Fruit fly (Drosophila melanogaster) whole organism, wandering third instar larva: ENCODE measurements around the gene CG31832.

Experiments used
- CG32264 ChIP-seq: fragments of 200-800 bp; sonication (Bioruptor generic); optimal IDR thresholded peaks from 2 replicates; lab custom pipeline; 2016; ENCODE audit warnings: missing biosample characterization, missing genetic modification characterization
- CG9705 ChIP-seq: fragments of 200-800 bp; sonication (Bioruptor generic); optimal IDR thresholded peaks from 2 replicates; lab custom pipeline; 2018; ENCODE audit warnings: missing biosample characterization, mild to moderate bottlenecking, missing genetic modification characterization
- CrebA ChIP-seq: fragments of 200-800 bp; sonication (Bioruptor generic); optimal IDR thresholded peaks from 2 replicates; lab custom pipeline; 2016; ENCODE audit warnings: missing biosample characterization, mild to moderate bottlenecking, missing genetic modification characterization, borderline replicate concordance
- Dfd ChIP-seq: fragments of >200 bp; optimal IDR thresholded peaks from 2 replicates; lab custom pipeline; 2017; ENCODE audit warnings: missing biosample characterization, missing genetic modification characterization
- Dif ChIP-seq: fragments of 200-275, 200-300 bp; sonication (Bioruptor generic); optimal IDR thresholded peaks from 2 replicates; lab custom pipeline; 2018; ENCODE audit warnings: missing biosample characterization, missing genetic modification characterization; ENCODE audit not compliant: partially characterized antibody
- Hnf4 ChIP-seq: fragments of 200-800 bp; sonication (Bioruptor generic); optimal IDR thresholded peaks from 2 replicates; lab custom pipeline; 2016; ENCODE audit warnings: missing biosample characterization, mild to moderate bottlenecking, missing genetic modification characterization
- Hr78 ChIP-seq: fragments of >200 bp; optimal IDR thresholded peaks from 2 replicates; lab custom pipeline; 2017; ENCODE audit warnings: missing biosample characterization, missing genetic modification characterization
- Hr83 ChIP-seq: fragments of 200-300 bp; sonication (Bioruptor generic); optimal IDR thresholded peaks from 2 replicates; lab custom pipeline; 2016; ENCODE audit warnings: missing biosample characterization, mild to moderate bottlenecking, missing genetic modification characterization, moderate library complexity; ENCODE audit not compliant: poor library complexity, severe bottlenecking
- Mio ChIP-seq: sonication (Bioruptor generic); optimal IDR thresholded peaks from 2 replicates; lab custom pipeline; 2016; ENCODE audit warnings: missing biosample characterization, missing genetic modification characterization
- Myc ChIP-seq: fragments of >200 bp; optimal IDR thresholded peaks from 2 replicates; lab custom pipeline; 2017
- N ChIP-seq: fragments of >200 bp; optimal IDR thresholded peaks from 2 replicates; lab custom pipeline; 2018; ENCODE audit warnings: missing biosample characterization, missing external identifiers, missing genetic modification characterization
- OdsH ChIP-seq: fragments of 200-800 bp; sonication (Bioruptor generic); optimal IDR thresholded peaks from 2 replicates; lab custom pipeline; 2016; ENCODE audit warnings: missing biosample characterization, mild to moderate bottlenecking, missing genetic modification characterization
- Rel ChIP-seq, 2 experiments: fragments of 200-800 bp; sonication (Bioruptor generic) in 1 of 2; optimal IDR thresholded peaks; 2 replicates in 1 of 2; 3 replicates in 1 of 2; lab custom pipeline; 2016 to 2019; ENCODE audit warnings: mild to moderate bottlenecking in 2 of 2, missing biosample characterization in 2 of 2, missing genetic modification characterization in 2 of 2, moderate library complexity in 1 of 2
- Sp1 ChIP-seq: fragments of 200-800 bp; sonication (Bioruptor generic); optimal IDR thresholded peaks from 3 replicates; lab custom pipeline; 2019; ENCODE audit warnings: missing biosample characterization, mild to moderate bottlenecking, missing genetic modification characterization, moderate library complexity
- Vsx2 ChIP-seq: fragments of 200-300, 225-300 bp; sonication (Bioruptor generic); optimal IDR thresholded peaks from 2 replicates; lab custom pipeline; 2018; ENCODE audit warnings: missing biosample characterization, missing genetic modification characterization; ENCODE audit not compliant: partially characterized antibody
- brk ChIP-seq: fragments of 200-800 bp; sonication (Bioruptor generic); optimal IDR thresholded peaks from 2 replicates; lab custom pipeline; 2016; ENCODE audit warnings: missing biosample characterization, mild to moderate bottlenecking, missing genetic modification characterization
- dl ChIP-seq, 2 experiments: fragments of 175-275, 200-275 bp in 1 of 2; fragments of 200-275 bp in 1 of 2; sonication (Bioruptor generic); optimal IDR thresholded peaks; lab custom pipeline; 2018; ENCODE audit warnings: mild to moderate bottlenecking in 2 of 2, missing biosample characterization in 2 of 2, missing genetic modification characterization in 2 of 2, moderate library complexity in 2 of 2; ENCODE audit not compliant: partially characterized antibody in 2 of 2, insufficient read depth in 1 of 2
- dmrt93B ChIP-seq: fragments of 200-800 bp; sonication (Bioruptor generic); optimal IDR thresholded peaks from 2 replicates; lab custom pipeline; 2018; ENCODE audit warnings: missing biosample characterization, mild to moderate bottlenecking, missing genetic modification characterization
- dsf ChIP-seq: sonication (Bioruptor generic); optimal IDR thresholded peaks from 2 replicates; lab custom pipeline; 2016; ENCODE audit warnings: missing biosample characterization, missing genetic modification characterization, borderline replicate concordance
- ey ChIP-seq: fragments of 200-800 bp; sonication (Bioruptor generic); optimal IDR thresholded peaks from 2 replicates; lab custom pipeline; 2016; ENCODE audit warnings: missing biosample characterization, missing genetic modification characterization
- jim ChIP-seq: fragments of 175-275, 200-325 bp; sonication (Bioruptor generic); optimal IDR thresholded peaks from 2 replicates; lab custom pipeline; 2016; ENCODE audit warnings: missing biosample characterization, mild to moderate bottlenecking, missing genetic modification characterization
- lola ChIP-seq: fragments of >200 bp; optimal IDR thresholded peaks from 2 replicates; lab custom pipeline; 2017; ENCODE audit warnings: missing biosample characterization, missing genetic modification characterization
- pan ChIP-seq: fragments of >200 bp; optimal IDR thresholded peaks from 2 replicates; lab custom pipeline; 2017
- psq ChIP-seq: fragments of 200-800 bp; sonication (Bioruptor generic); optimal IDR thresholded peaks from 3 replicates; lab custom pipeline; 2017; ENCODE audit warnings: missing biosample characterization, mild to moderate bottlenecking, missing genetic modification characterization, moderate library complexity
- rgr ChIP-seq: fragments of 200-800 bp; sonication (Bioruptor generic); optimal IDR thresholded peaks from 3 replicates; lab custom pipeline; 2016; ENCODE audit warnings: missing biosample characterization, mild to moderate bottlenecking, missing genetic modification characterization
- sage ChIP-seq: fragments of 200-800 bp; sonication (Bioruptor generic); optimal IDR thresholded peaks from 2 replicates; lab custom pipeline; 2016; ENCODE audit warnings: missing biosample characterization, mild to moderate bottlenecking, missing genetic modification characterization
- sv ChIP-seq: fragments of 200-800 bp; sonication (Bioruptor generic); optimal IDR thresholded peaks from 3 replicates; lab custom pipeline; 2016; ENCODE audit warnings: missing biosample characterization, missing genetic modification characterization
- usp ChIP-seq: fragments of >200 bp; optimal IDR thresholded peaks from 2 replicates; lab custom pipeline; 2017; ENCODE audit warnings: missing biosample characterization, missing genetic modification characterization
- woc ChIP-seq: sonication (Bioruptor generic); optimal IDR thresholded peaks from 2 replicates; lab custom pipeline; 2016; ENCODE audit warnings: missing biosample characterization, mild to moderate bottlenecking, missing genetic modification characterization

Gene CG31832

DNA sequence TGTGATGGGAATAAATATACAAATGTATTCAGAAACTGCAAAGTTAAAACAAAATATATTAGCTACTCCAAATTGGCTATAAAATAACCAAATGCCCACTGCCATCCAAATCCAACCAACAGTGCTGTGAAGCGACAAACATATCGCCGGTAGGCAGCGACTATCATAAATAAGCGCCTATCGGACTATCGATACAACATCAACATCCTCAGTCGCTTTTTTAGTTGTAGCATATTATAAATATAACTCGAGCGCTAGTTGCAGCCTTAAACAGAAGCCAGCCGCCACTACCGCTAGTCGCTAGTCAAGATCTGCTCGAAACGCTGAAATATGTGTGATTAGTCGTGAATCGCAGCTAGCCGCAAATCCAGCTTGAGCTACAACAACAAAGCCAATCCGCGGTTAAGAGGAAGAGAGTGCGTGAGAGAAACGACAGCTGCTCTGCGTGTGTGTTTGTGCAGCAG is 7.8 kb upstream of the CG31832 start (continued):
- no peak for TF ChIP-seq Hr78 (GFP tag; lab: Kevin White, UChicago)
- TF ChIP-seq N (GFP tag; lab: Kevin White, UChicago) = no peak

dm6 chr2L:15038339-15039308 is 7.1 kb upstream of the CG31832 start, which contains the start of gene CIAPIN1:
Gene CIAPIN1, minus strand, starts transcription at chr2L:15038861.
- TF ChIP-seq brk (GFP tag; lab: Kevin White, UChicago) (no peak), woc (GFP tag; lab: Kevin White, UChicago) (no peak), Sp1 (GFP tag; lab: Kevin White, UChicago) (no peak), dmrt93B (GFP tag; lab: Kevin White, UChicago) (no peak), CrebA (GFP tag; lab: Kevin White, UChicago) (no peak), sage (GFP tag; lab: Kevin White, UChicago) (no peak)

DNA sequence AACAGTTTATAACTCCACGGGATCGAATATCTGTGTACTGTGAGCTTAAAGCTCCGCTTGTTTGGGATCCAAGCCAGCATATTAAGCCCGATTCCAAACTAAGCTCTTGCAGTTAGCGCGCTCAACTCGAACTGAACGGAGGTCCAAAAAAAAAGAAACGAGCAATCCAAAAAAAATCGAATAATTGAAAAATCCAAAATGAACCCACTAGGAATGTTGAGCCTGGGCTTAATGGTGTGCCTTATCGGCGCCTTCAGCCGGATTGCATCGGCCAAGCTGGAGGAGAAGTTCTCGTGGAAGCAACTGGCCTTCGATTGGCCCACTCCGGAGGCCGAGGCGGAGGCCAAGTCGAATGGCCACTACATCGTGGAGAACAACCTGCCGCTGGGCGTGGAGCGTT is 3.8 kb upstream of the CG31832 start, which contains the start of gene yellow-c:
yellow-c (plus strand) TSS at position 29 of the 400 bp plus-strand sequence.
- no peak for TF ChIP-seq rgr (GFP tag; lab: Kevin White, UChicago)
- no peak for TF ChIP-seq Hr78 (GFP tag; lab: Kevin White, UChicago)
- no peak for TF ChIP-seq CG32264 (GFP tag; lab: Kevin White, UChicago)
- TF ChIP-seq Hr83 (GFP tag; lab: Kevin White, UChicago) = no peak
- TF ChIP-seq Dfd = no peak
- TF ChIP-seq Hnf4 = no peak
- TF ChIP-seq jim (GFP tag; lab: Kevin White, UChicago) = no peak
- no peak for TF ChIP-seq brk (GFP tag; lab: Kevin White, UChicago)
- no peak for TF ChIP-seq Rel (GFP tag; optimal IDR thresholded peaks at IDR 0.05; lab: Kevin White, UChicago)
- TF ChIP-seq Rel (tag; optimal IDR thresholded peaks at IDR 0.05; lab: Kevin White, UChicago) = no peak
- TF ChIP-seq N (GFP tag; lab: Kevin White, UChicago) = no peak
- TF ChIP-seq dsf (GFP tag; lab: Kevin White, UChicago) = no peak
- TF ChIP-seq lola = no peak
- TF ChIP-seq Vsx2 (GFP tag; lab: Kevin White, UChicago) = no peak
- no peak for TF ChIP-seq Dif (GFP tag; lab: Kevin White, UChicago)
- no peak for TF ChIP-seq OdsH
- no peak for TF ChIP-seq Sp1 (GFP tag; lab: Kevin White, UChicago)
- no peak for TF ChIP-seq CrebA (GFP tag; lab: Kevin White, UChicago)
- TF ChIP-seq Myc (lab: Kevin White, UChicago) = no peak

- TF ChIP-seq jim (GFP tag; lab: Kevin White, UChicago) = no peak
- TF ChIP-seq CG9705 = no peak
- TF ChIP-seq dsf (GFP tag; lab: Kevin White, UChicago) = no peak
- TF ChIP-seq brk (GFP tag; lab: Kevin White, UChicago) = no peak
- TF ChIP-seq Dif (GFP tag; lab: Kevin White, UChicago) = no peak
- no peak for TF ChIP-seq usp (GFP tag; lab: Kevin White, UChicago)
- no peak for TF ChIP-seq ey (GFP tag; lab: Kevin White, UChicago)
- no peak for TF ChIP-seq dmrt93B (GFP tag; lab: Kevin White, UChicago)
- no peak for TF ChIP-seq sv (GFP tag; lab: Kevin White, UChicago)
- TF ChIP-seq, all 38 proteins: peak for 0
Measured at dm6 chr2L:15026582-15026981, 5.0 kb downstream of the CG31832 start, which contains the start of gene CG33310. Gene CG33310, plus strand, starts transcription at chr2L:15026882.

DNA sequence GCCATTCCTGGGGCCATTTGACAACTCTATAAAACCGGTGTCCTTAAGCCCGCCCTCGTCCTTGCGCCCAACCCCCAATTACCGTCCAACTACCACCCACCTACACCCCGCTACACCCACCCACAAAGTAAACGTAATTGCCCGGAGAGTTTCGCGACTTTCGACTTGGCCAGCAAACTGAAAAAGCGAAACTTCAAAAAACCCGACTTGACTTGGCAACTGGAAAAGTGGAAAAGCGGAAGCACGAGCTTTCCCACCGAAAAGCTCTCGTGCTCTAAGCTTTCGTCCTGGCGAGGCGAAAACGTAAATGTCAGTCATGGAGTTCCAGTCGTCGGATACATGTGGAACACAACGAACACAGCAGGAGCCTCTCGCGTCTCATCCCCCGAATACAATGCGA is 15.5 kb downstream of the CG31832 start, which contains the start of gene GABA-B-R1:
GABA-B-R1 (plus strand) TSS at position 301 of the 400 bp plus-strand sequence.
- TF ChIP-seq dl (GFP tag; optimal IDR thresholded peaks at IDR 0.05; lab: Kevin White, UChicago; ENCODE audit: insufficient read depth in 1 of 2, partially characterized antibody in 2 of 2) = no peak
- no peak for TF ChIP-seq Mio (GFP tag; lab: Kevin White, UChicago)
- no peak for TF ChIP-seq pan (lab: Kevin White, UChicago)
- no peak for TF ChIP-seq Dfd
- TF ChIP-seq CrebA (GFP tag; lab: Kevin White, UChicago) = no peak
- TF ChIP-seq psq = no peak
- no peak for TF ChIP-seq lola
